Fruit fly (Drosophila melanogaster) whole organism, embryonic: ENCODE results near the gene CG31104.

ENCODE experiments used
- CG15269 ChIP-seq: fragments of 200-800 bp; sonication (Bioruptor generic); optimal IDR thresholded peaks from 2 replicates; lab custom pipeline; 2018; ENCODE audit warnings: missing biosample characterization, mild to moderate bottlenecking, missing genetic modification characterization, moderate library complexity
- CG17186 ChIP-seq: fragments of 200-800 bp; sonication (Bioruptor generic); optimal IDR thresholded peaks from 3 replicates; lab custom pipeline; 2017; ENCODE audit warnings: missing biosample characterization, missing genetic modification reagents, missing genetic modification characterization
- CrebB ChIP-seq: fragments of 200-800 bp; sonication (Bioruptor generic); optimal IDR thresholded peaks from 3 replicates; lab custom pipeline; 2018; ENCODE audit warnings: missing biosample characterization, mild to moderate bottlenecking, missing genetic modification characterization
- Doc2 ChIP-seq: fragments of 200-800 bp; sonication (Bioruptor generic); IDR thresholded peaks from 2 replicates; pipeline ENCODE4 v1.3.6; 2022; ENCODE audit warnings: missing biosample characterization, missing genetic modification characterization
- Fer3 ChIP-seq: fragments of 200-800 bp; sonication (Bioruptor generic); optimal IDR thresholded peaks from 2 replicates; lab custom pipeline; 2018; ENCODE audit warnings: missing biosample characterization, mild to moderate bottlenecking, missing genetic modification characterization, moderate library complexity
- MESR4 ChIP-seq: fragments of 200-800 bp; sonication (Bioruptor generic); optimal IDR thresholded peaks from 2 replicates; lab custom pipeline; 2018; ENCODE audit warnings: missing biosample characterization, mild to moderate bottlenecking, missing genetic modification characterization, moderate library complexity
- Med ChIP-seq: fragments of 200-800 bp; sonication (Bioruptor generic); peaks from one replicate; lab custom pipeline; 2016; ENCODE audit warnings: missing biosample characterization, missing genetic modification characterization, mild to moderate bottlenecking, inconsistent platforms, moderate library complexity
- NC2α ChIP-seq: fragments of 200-800 bp; sonication (Bioruptor generic); optimal IDR thresholded peaks from 2 replicates; lab custom pipeline; 2016; ENCODE audit warnings: missing biosample characterization, missing genetic modification characterization
- NC2β ChIP-seq: fragments of 200-800 bp; sonication (Bioruptor generic); optimal IDR thresholded peaks from 2 replicates; lab custom pipeline; 2016; ENCODE audit warnings: missing biosample characterization, missing genetic modification characterization
- Nf-YA ChIP-seq: fragments of 200-800 bp; sonication (Bioruptor generic); IDR thresholded peaks from 2 replicates; pipeline ENCODE4 v1.3.6; 2022; ENCODE audit warnings: missing biosample characterization, missing genetic modification characterization
- Pdp1 ChIP-seq, 2 experiments: fragments of 200-800 bp; sonication (Bioruptor generic); optimal IDR thresholded peaks; 3 replicates each; lab custom pipeline; 2016; ENCODE audit warnings: missing biosample characterization in 2 of 2, missing genetic modification characterization in 2 of 2, mild to moderate bottlenecking in 1 of 2, moderate library complexity in 1 of 2
- trem ChIP-seq: fragments of 200-800 bp; optimal IDR thresholded peaks from 3 replicates; lab custom pipeline; 2019; ENCODE audit warnings: missing biosample characterization, mild to moderate bottlenecking, missing genetic modification characterization, moderate library complexity
- vvl ChIP-seq: fragments of 200-800 bp; sonication (Bioruptor generic); IDR thresholded peaks from 2 replicates; pipeline ENCODE4 v1.3.6; 2022; ENCODE audit warnings: missing biosample characterization, missing genetic modification characterization

DNA sequence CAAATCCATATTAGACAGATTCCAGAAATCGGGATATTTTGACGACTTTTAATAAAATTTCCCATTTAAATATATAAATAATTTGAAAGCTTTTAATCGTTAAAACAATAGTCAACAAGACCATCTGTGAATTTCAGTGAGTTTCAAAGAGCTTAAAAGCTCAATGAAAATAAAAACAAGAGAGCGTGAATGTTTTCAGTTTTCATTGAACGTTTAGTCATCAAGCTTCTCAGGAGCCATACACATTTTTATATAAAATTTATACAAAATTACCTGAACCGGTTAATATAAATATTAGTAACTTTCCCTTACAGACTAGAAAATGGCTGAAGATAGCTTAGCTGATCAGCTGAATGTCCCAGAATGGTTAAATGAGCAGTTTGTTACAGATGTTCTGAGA, 17.0 kb downstream of the CG31104 start, which contains the start of gene CG31370:
- TF ChIP-seq Nf-YA (GFP tag; lab: Robert Waterston, UW) (no peak), Pdp1 (GFP tag; optimal IDR thresholded peaks at IDR 0.05; lab: Kevin White, UChicago) (no peak), MESR4 (GFP tag; lab: Kevin White, UChicago) (no peak), vvl (GFP tag; lab: Robert Waterston, UW) (no peak), Doc2 (GFP tag; lab: Robert Waterston, UW) (no peak), Med (no peak), CrebB (tag; lab: Kevin White, UChicago) (no peak), CG15269 (tag; lab: Kevin White, UChicago) (no peak), trem (no peak), Fer3 (tag; lab: Kevin White, UChicago) (no peak), NC2β (GFP tag; lab: Kevin White, UChicago) (no peak), NC2α (GFP tag; lab: Kevin White, UChicago) (no peak), CG17186 (no peak)
